Worm (Caenorhabditis elegans): ENCODE results near the gene npr-25.

Gene npr-25

ce11 chrV:11354264-11354663 is 1.5 kb upstream of the npr-25 start:
- TF ChIP-seq snpc-4 (GFP tag; optimal IDR thresholded peaks at IDR 0.05) (no peak), snpc-4 (tag; optimal IDR thresholded peaks at IDR 0.05) (no peak), lsl-1 (GFP tag; optimal IDR thresholded peaks at IDR 0.05) (no peak), bed-2 (GFP tag; IDR thresholded peaks at IDR 0.05) (no peak), F10E7.11 (tag; optimal IDR thresholded peaks at IDR 0.05) (no peak)

ce11 chrV:11351263-11351662 is 1.5 kb downstream of the npr-25 start:
- no peak for TF ChIP-seq madf-6 (GFP tag; IDR thresholded peaks at IDR 0.05)

ce11 chrV:11346912-11347311 is 5.9 kb downstream of the npr-25 start, which contains the start of gene grl-7:
TSS of gene grl-7 (minus strand) at chrV:11347012.
- TF ChIP-seq let-526 (GFP tag; IDR thresholded peaks at IDR 0.05) (0 out of 2 replicates have a peak, but pooled peaks have one; percentile 24), ztf-22 (GFP tag; optimal IDR thresholded peaks at IDR 0.05) (no peak), bed-2 (GFP tag; IDR thresholded peaks at IDR 0.05) (no peak)

- TF ChIP-seq dpff-1 (tag; optimal IDR thresholded peaks at IDR 0.05) (no peak), mxl-1 (tag; optimal IDR thresholded peaks at IDR 0.05) (no peak), F37B4.10 (GFP tag; IDR thresholded peaks at IDR 0.05) (no peak), lsl-1 (GFP tag; optimal IDR thresholded peaks at IDR 0.05) (no peak), ccch-3 (GFP tag; optimal IDR thresholded peaks at IDR 0.05) (no peak), hlh-26 (GFP tag; conservative IDR thresholded peaks at IDR 0.05) (no peak)
Observed at ce11 chrV:11344816-11345336, 7.9 kb downstream of the npr-25 start.

- no peak for TF ChIP-seq mes-4 (tag; optimal IDR thresholded peaks at IDR 0.05)
- no peak for TF ChIP-seq K11D2.4 (GFP tag; IDR thresholded peaks at IDR 0.05)
- no peak for TF ChIP-seq dpl-1 (GFP tag; optimal IDR thresholded peaks at IDR 0.05)
- TF ChIP-seq lin-54 (GFP tag; optimal IDR thresholded peaks at IDR 0.05): no peak
- TF ChIP-seq F55B11.4 (tag; optimal IDR thresholded peaks at IDR 0.05; ENCODE audit: borderline replicate concordance, insufficient read depth): no peak
- no peak for TF ChIP-seq F37B4.10 (GFP tag; IDR thresholded peaks at IDR 0.05)
- no peak for TF ChIP-seq akir-1 (GFP tag; optimal IDR thresholded peaks at IDR 0.05)
- no peak for TF ChIP-seq lin-40 (tag; optimal IDR thresholded peaks at IDR 0.05)
Observed at ce11 chrV:11344112-11344511, 8.7 kb downstream of the npr-25 start.

- no peak for TF ChIP-seq nfya-2 (GFP tag; IDR thresholded peaks at IDR 0.05)
- TF ChIP-seq ekl-4 (GFP tag; IDR thresholded peaks at IDR 0.05): no peak
- TF ChIP-seq tlf-1 (GFP tag; optimal IDR thresholded peaks at IDR 0.05): no peak
- TF ChIP-seq nhr-90 (tag; optimal IDR thresholded peaks at IDR 0.05): no peak
- TF ChIP-seq bed-1 (GFP tag; IDR thresholded peaks at IDR 0.05): no peak
- TF ChIP-seq hmg-1.2 (GFP tag; IDR thresholded peaks at IDR 0.05): no peak
- TF ChIP-seq chd-7 (tag; optimal IDR thresholded peaks at IDR 0.05): no peak
- TF ChIP-seq B0336.3 (GFP tag; IDR thresholded peaks at IDR 0.05): no peak
- TF ChIP-seq madf-6 (GFP tag; IDR thresholded peaks at IDR 0.05): no peak
- no peak for TF ChIP-seq hlh-12 (tag; optimal IDR thresholded peaks at IDR 0.05)
- TF ChIP-seq gei-17 (GFP tag; optimal IDR thresholded peaks at IDR 0.05): no peak
- TF ChIP-seq athp-1 (tag; optimal IDR thresholded peaks at IDR 0.05): no peak
- TF ChIP-seq lin-26 (GFP tag; IDR thresholded peaks at IDR 0.05): no peak
- TF ChIP-seq sea-2 (GFP tag; IDR thresholded peaks at IDR 0.05): no peak
- TF ChIP-seq repo-1 (tag; optimal IDR thresholded peaks at IDR 0.05): no peak
Observed at ce11 chrV:11341913-11342312, 10.9 kb downstream of the npr-25 start, which contains the start of gene T02E9.5. TSS of gene T02E9.5 (plus strand) at chrV:11342233.

All from whole organism, young adult.